Fruit fly (Drosophila melanogaster): ENCODE data around the gene CG31917.

CG31917 gene

dm6 chr2L:4981278-4981966 is 29.2 kb downstream of the CG31917 start, which contains the start of the genes CG8892 and CG34126 (continued):
- TF ChIP-seq Max (GFP tag; optimal IDR thresholded peaks at IDR 0.05) (peak; percentile 99), Poxn (GFP tag; IDR thresholded peaks at IDR 0.05) (peak; percentile 86), GATAe (GFP tag; conservative IDR thresholded peaks at IDR 0.05) (peak; percentile 89), nau (GFP tag; optimal IDR thresholded peaks at IDR 0.05) (no peak), lbe (GFP tag; optimal IDR thresholded peaks at IDR 0.05) (peak; percentile 95), CG3163 (GFP tag; optimal IDR thresholded peaks at IDR 0.05) (peak; percentile 84), Tbp (GFP tag; optimal IDR thresholded peaks at IDR 0.05) (peak; percentile 75), CG12299 (tag; optimal IDR thresholded peaks at IDR 0.05) (peak; percentile 92), CG15073 (GFP tag; optimal IDR thresholded peaks at IDR 0.05) (peak; percentile 84), CG13287 (GFP tag; IDR thresholded peaks at IDR 0.05; ENCODE audit: partially characterized antibody) (peak; percentile 30; the same call in 1 of the 2 replicates), so (GFP tag; IDR thresholded peaks at IDR 0.05) (peak; percentile 95), CG10462 (GFP tag; optimal IDR thresholded peaks at IDR 0.05) (peak; percentile 97), CG31365 (tag; optimal IDR thresholded peaks at IDR 0.05) (peak; percentile 66), CG4424 (GFP tag; optimal IDR thresholded peaks at IDR 0.05) (peak; percentile 99), inv (GFP tag; IDR thresholded peaks at IDR 0.05; ENCODE audit: partially characterized antibody) (no peak), gcm2 (GFP tag; optimal IDR thresholded peaks at IDR 0.05) (peak; percentile 93), lola (GFP tag; optimal IDR thresholded peaks at IDR 0.05) (peak in 1 of 3 experiments; percentile 98), bsh (GFP tag; optimal IDR thresholded peaks at IDR 0.05) (peak; percentile 75 to 94), ind (GFP tag; optimal IDR thresholded peaks at IDR 0.05) (peak; percentile 99), CG12391 (tag; optimal IDR thresholded peaks at IDR 0.05) (peak; percentile 98), sim (GFP tag; IDR thresholded peaks at IDR 0.05) (peak; percentile 87), fd102C (GFP tag; optimal IDR thresholded peaks at IDR 0.05) (peak; percentile 68), ab (GFP tag; optimal IDR thresholded peaks at IDR 0.05) (peak; percentile 96), CG31224 (GFP tag; IDR thresholded peaks at IDR 0.05) (peak; percentile 92), amos (GFP tag; IDR thresholded peaks at IDR 0.05; ENCODE audit: partially characterized antibody) (peak; percentile 48; the same call in 1 of the 2 replicates), lmd (GFP tag; IDR thresholded peaks at IDR 0.05) (peak; percentile 97), CG1832 (GFP tag; optimal IDR thresholded peaks at IDR 0.05) (peak; percentile 3), CG3847 (GFP tag; IDR thresholded peaks at IDR 0.05) (peak; percentile 99), grn (GFP tag; optimal IDR thresholded peaks at IDR 0.05) (peak; percentile 86), CG4707 (GFP tag; optimal IDR thresholded peaks at IDR 0.05) (peak; percentile 80), CG30020 (tag; optimal IDR thresholded peaks at IDR 0.05) (peak; percentile 89), Opbp (GFP tag; IDR thresholded peaks at IDR 0.05; ENCODE audit: partially characterized antibody) (0 out of 3 replicates have a peak, but pooled peaks have one; percentile 28), Abd-B (GFP tag; optimal IDR thresholded peaks at IDR 0.05) (peak; percentile 99), Spps (tag; optimal IDR thresholded peaks at IDR 0.05) (peak; percentile 91), eyg (GFP tag; optimal IDR thresholded peaks at IDR 0.05) (peak; percentile 92), pum (GFP tag; optimal IDR thresholded peaks at IDR 0.05) (peak; percentile 99), Sox100B (GFP tag; optimal IDR thresholded peaks at IDR 0.05) (peak; percentile 96), gce (GFP tag; IDR thresholded peaks at IDR 0.05) (peak; percentile 78; the same call in 2 of the 3 replicates), CG3407 (GFP tag; optimal IDR thresholded peaks at IDR 0.05) (peak; percentile 94), CG17802 (tag; optimal IDR thresholded peaks at IDR 0.05) (peak; percentile 90), MBD-R2 (GFP tag; IDR thresholded peaks at IDR 0.05) (peak; percentile 97), CG43689 (GFP tag; IDR thresholded peaks at IDR 0.05) (peak; percentile 89)

Measured in whole organism, embryonic.